Worm (Caenorhabditis elegans): Measurements from ENCODE around the gene R04A9.1.

- TF ChIP-seq nfya-1 (tag; optimal IDR thresholded peaks at IDR 0.05; ENCODE audit: insufficient read depth) (no peak), nhr-237 (tag; optimal IDR thresholded peaks at IDR 0.05) (no peak), ztf-4 (tag; optimal IDR thresholded peaks at IDR 0.05) (no peak), ceh-9 (tag; optimal IDR thresholded peaks at IDR 0.05) (no peak)
These were observed 33.7 kb downstream of the R04A9.1 start for ce11 chrX:438396-438795.
